Worm (Caenorhabditis elegans) whole organism, midembryonic: ENCODE results near the gene smg-9.

ENCODE experiments used
- T22C8.4 ChIP-seq: fragments of 200-800 bp; sonication (Bioruptor generic); IDR thresholded peaks from 2 replicates; pipeline ENCODE4 v1.3.6; 2022; ENCODE audit warnings: missing genetic modification characterization, missing compliant biosample characterization
- cog-1 ChIP-seq: sonication (generic microtip); optimal IDR thresholded peaks from 2 replicates; lab custom pipeline; 2016; ENCODE audit warnings: missing genetic modification characterization, missing compliant biosample characterization
- flt-1 ChIP-seq: fragments of 200-800 bp; sonication (Bioruptor generic); IDR thresholded peaks from 2 replicates; pipeline ENCODE4 v1.3.6; 2022; ENCODE audit warnings: missing genetic modification characterization, missing compliant biosample characterization
- klf-2 ChIP-seq: fragments of 200-800 bp; sonication (Bioruptor generic); conservative IDR thresholded peaks from 2 replicates; pipeline ENCODE4 v1.3.6; 2022; ENCODE audit warnings: missing genetic modification reagents, missing genetic modification characterization, missing compliant biosample characterization
- med-1 ChIP-seq: sonication (generic microtip); optimal IDR thresholded peaks from 2 replicates; lab custom pipeline; 2017; ENCODE audit warnings: missing genetic modification characterization, mild to moderate bottlenecking, missing compliant biosample characterization, antibody characterized with exemption, missing genetic modification reagents; ENCODE audit not compliant: insufficient read depth
- ref-1 ChIP-seq: fragments of 200-800 bp; sonication (Bioruptor generic); conservative IDR thresholded peaks from 2 replicates; pipeline ENCODE4 v1.3.6; 2022; ENCODE audit warnings: missing genetic modification reagents, missing genetic modification characterization, missing compliant biosample characterization
- tab-1 ChIP-seq: fragments of 200-800 bp; sonication (Bioruptor generic); IDR thresholded peaks from 2 replicates; pipeline ENCODE4 v1.3.6; 2022; ENCODE audit warnings: missing genetic modification characterization, missing compliant biosample characterization
- ztf-23 ChIP-seq: fragments of 200-800 bp; sonication (Bioruptor generic); IDR thresholded peaks from 2 replicates; pipeline ENCODE4 v1.3.6; 2022; ENCODE audit warnings: missing genetic modification reagents, missing genetic modification characterization, missing compliant biosample characterization
- ztf-29 ChIP-seq: fragments of 200-800 bp; sonication (Bioruptor generic); IDR thresholded peaks from 2 replicates; pipeline ENCODE4 v1.3.6; 2022; ENCODE audit warnings: missing genetic modification reagents, missing genetic modification characterization, missing compliant biosample characterization

Gene smg-9

ce11 chrII:14752187-14752959, at the start of gene smg-9:
smg-9 (minus strand) TSS chrII:14752849.
- TF ChIP-seq ref-1 = no peak
- TF ChIP-seq cog-1 (tag; lab: Kevin White, UChicago) = no peak
- TF ChIP-seq ztf-29 (GFP tag; lab: Robert Waterston, UW) = no peak
- no peak for TF ChIP-seq T22C8.4 (GFP tag; lab: Robert Waterston, UW)
- no peak for TF ChIP-seq flt-1 (GFP tag; lab: Robert Waterston, UW)
- TF ChIP-seq ztf-23 (GFP tag; lab: Robert Waterston, UW) = no peak
- no peak for TF ChIP-seq med-1
- no peak for TF ChIP-seq klf-2 (GFP tag; lab: Robert Waterston, UW)
- TF ChIP-seq tab-1 (GFP tag; lab: Robert Waterston, UW) = no peak

DNA sequence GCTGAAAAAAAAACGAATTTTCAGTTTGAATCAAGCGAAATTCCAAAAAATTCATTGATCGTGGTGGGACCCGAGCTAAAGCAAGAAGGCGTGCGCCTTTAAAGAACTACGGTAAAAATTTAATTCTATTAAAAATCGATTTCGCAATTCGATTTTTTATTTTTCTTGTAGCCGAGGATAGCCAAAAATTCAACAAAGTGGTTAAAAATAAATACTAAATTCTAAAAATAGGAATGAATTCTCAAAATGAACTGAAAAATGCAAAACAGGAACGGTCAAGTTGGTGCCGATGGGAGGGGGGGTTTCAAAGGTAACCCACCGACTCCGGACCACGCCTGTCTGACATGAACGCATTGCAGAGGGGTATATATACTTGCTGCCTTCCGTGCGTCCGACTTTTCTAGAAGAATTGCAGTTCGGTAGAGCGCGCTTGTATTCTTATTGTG, 48.5 kb upstream of the smg-9 start:
- TF ChIP-seq ref-1 = 0 out of 2 replicates have a peak, but pooled peaks have one; percentile 44
- no peak for TF ChIP-seq cog-1 (tag; lab: Kevin White, UChicago)
- TF ChIP-seq tab-1 (GFP tag; lab: Robert Waterston, UW) = no peak; the same call in 1 of the 2 replicates
- TF ChIP-seq flt-1 (GFP tag; lab: Robert Waterston, UW) = peak; percentile 85
- TF ChIP-seq klf-2 (GFP tag; lab: Robert Waterston, UW) = no peak
- TF ChIP-seq ztf-23 (GFP tag; lab: Robert Waterston, UW) = no peak

- no peak for TF ChIP-seq med-1
- no peak for TF ChIP-seq flt-1 (GFP tag; lab: Robert Waterston, UW)
These were observed 46.7 kb upstream of the smg-9 start for ce11 chrII:14799367-14799766.

DNA sequence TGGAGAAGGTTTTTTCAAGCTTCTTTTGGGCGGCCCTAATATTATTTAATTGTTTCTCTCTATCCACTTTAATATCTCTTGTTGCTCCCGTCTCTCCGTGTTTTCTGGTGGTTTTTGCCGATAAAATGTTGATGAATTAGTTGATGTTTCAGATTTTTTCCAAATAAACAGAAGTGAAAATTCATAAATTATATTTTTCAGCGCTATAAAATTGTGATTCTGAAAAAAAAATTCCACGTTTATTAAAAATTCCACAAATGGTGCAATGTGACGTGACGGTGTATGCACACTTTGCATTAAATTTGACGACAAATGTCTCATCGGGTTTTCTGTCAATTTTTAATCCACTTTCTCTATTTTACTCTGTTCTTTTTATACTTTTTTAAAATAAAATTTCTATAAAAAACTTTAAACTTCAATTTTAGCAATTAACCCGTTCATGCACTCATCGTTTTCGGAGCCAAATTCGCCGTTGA, 45.4 kb upstream of the smg-9 start, which contains the start of gene tbc-20:
tbc-20 (plus strand) TSS at position 426 of the 476 bp plus-strand sequence.
- TF ChIP-seq flt-1 (GFP tag; lab: Robert Waterston, UW) = no peak
- no peak for TF ChIP-seq tab-1 (GFP tag; lab: Robert Waterston, UW)
- no peak for TF ChIP-seq med-1
- no peak for TF ChIP-seq ztf-29 (GFP tag; lab: Robert Waterston, UW)
- TF ChIP-seq cog-1 (tag; lab: Kevin White, UChicago) = no peak
- no peak for TF ChIP-seq ztf-23 (GFP tag; lab: Robert Waterston, UW)
- no peak for TF ChIP-seq klf-2 (GFP tag; lab: Robert Waterston, UW)
- TF ChIP-seq ref-1 = no peak
- TF ChIP-seq T22C8.4 (GFP tag; lab: Robert Waterston, UW) = no peak

DNA sequence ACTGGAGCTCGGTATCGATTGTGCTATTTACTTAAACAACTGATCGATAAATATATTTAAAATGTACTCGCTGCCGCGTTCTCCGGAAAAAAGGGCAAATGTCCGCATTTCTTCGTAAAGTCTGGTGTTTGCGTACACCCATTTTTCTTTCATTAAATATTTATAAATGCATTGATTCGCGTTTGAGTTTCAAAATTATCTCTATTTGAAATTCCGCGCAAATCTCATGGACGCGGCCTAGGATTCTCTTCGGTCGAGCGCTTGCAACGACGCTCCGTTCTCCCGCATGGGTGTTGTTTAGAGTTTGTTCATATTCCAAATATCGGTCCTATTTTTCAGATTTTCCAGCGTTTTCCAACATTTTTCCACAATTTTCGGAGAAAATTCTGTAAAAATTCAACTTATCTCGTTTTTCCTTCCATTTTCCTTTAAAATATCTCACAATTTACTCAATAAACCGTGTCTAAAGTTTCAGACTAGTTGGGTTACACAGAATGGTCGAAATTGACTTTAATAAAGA, 42.3 kb upstream of the smg-9 start, which contains the start of gene eif-3.B:
eif-3.B (plus strand) TSS at position 470 of the 520 bp plus-strand sequence.
- peak; percentile 86 for TF ChIP-seq ztf-23 (GFP tag; lab: Robert Waterston, UW)
- peak; percentile 76 for TF ChIP-seq flt-1 (GFP tag; lab: Robert Waterston, UW)
- TF ChIP-seq ztf-29 (GFP tag; lab: Robert Waterston, UW) = no peak
- TF ChIP-seq cog-1 (tag; lab: Kevin White, UChicago) = peak; percentile 88
- TF ChIP-seq klf-2 (GFP tag; lab: Robert Waterston, UW) = peak; percentile 63; the same call in 1 of the 2 replicates
- no peak for TF ChIP-seq ref-1
- TF ChIP-seq T22C8.4 (GFP tag; lab: Robert Waterston, UW) = peak; percentile 74

DNA sequence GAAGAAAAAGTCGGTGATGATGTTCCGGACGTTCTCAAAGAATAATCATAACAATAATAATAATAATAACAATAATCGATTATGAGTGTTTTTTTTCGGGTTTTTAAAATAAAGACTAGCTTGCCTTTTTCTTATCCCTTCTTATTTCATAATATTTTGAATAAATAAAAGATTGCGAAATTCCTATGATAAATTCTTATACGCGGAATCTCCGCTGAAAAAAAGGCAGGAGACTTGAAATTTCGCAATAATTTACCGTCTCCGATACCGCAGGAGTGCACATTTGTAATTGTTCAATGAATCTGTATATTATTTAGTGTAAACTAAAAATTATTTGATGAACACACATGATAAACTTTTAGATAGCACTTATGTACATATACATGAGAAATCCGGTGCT, 39.8 kb upstream of the smg-9 start:
- TF ChIP-seq tab-1 (GFP tag; lab: Robert Waterston, UW) (no peak), med-1 (no peak), ztf-23 (GFP tag; lab: Robert Waterston, UW) (no peak)

- no peak for TF ChIP-seq ztf-23 (GFP tag; lab: Robert Waterston, UW)
- TF ChIP-seq ref-1 = no peak
- no peak for TF ChIP-seq ztf-29 (GFP tag; lab: Robert Waterston, UW)
- TF ChIP-seq med-1 = no peak
- TF ChIP-seq T22C8.4 (GFP tag; lab: Robert Waterston, UW) = no peak
- TF ChIP-seq klf-2 (GFP tag; lab: Robert Waterston, UW) = no peak
- TF ChIP-seq tab-1 (GFP tag; lab: Robert Waterston, UW) = no peak
- no peak for TF ChIP-seq flt-1 (GFP tag; lab: Robert Waterston, UW)
- no peak for TF ChIP-seq cog-1 (tag; lab: Kevin White, UChicago)
These were observed 38.1 kb upstream of the smg-9 start, which contains the start of gene Y54E2A.10 for ce11 chrII:14790751-14791150. Y54E2A.10 (plus strand) TSS chrII:14791051.

DNA sequence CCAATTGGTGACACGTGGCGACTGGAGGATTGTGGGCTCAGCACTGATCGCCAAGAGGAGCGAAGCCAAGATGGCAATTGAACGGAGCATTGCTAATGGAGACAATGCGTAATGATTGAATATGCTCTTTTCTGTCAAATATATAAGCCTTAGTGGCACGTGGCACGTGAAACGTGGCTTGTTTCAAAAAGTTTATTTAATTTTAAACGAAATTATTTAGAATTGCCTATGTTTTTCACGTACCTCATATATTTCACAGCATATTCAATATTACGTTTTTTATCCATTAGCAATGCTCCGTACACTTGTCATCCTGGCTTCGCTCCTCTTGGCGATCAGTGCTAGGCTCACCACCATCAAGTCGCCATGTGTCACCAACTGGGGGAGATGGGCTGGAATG, 33.3 kb upstream of the smg-9 start, which contains the start of gene Y54E2A.9:
Y54E2A.9 (minus strand) TSS at position 101 of the 400 bp plus-strand sequence.
- TF ChIP-seq ref-1 (no peak), ztf-23 (GFP tag; lab: Robert Waterston, UW) (no peak), T22C8.4 (GFP tag; lab: Robert Waterston, UW) (no peak), med-1 (no peak), ztf-29 (GFP tag; lab: Robert Waterston, UW) (no peak), flt-1 (GFP tag; lab: Robert Waterston, UW) (no peak), cog-1 (tag; lab: Kevin White, UChicago) (no peak), klf-2 (GFP tag; lab: Robert Waterston, UW) (no peak), tab-1 (GFP tag; lab: Robert Waterston, UW) (no peak)

DNA sequence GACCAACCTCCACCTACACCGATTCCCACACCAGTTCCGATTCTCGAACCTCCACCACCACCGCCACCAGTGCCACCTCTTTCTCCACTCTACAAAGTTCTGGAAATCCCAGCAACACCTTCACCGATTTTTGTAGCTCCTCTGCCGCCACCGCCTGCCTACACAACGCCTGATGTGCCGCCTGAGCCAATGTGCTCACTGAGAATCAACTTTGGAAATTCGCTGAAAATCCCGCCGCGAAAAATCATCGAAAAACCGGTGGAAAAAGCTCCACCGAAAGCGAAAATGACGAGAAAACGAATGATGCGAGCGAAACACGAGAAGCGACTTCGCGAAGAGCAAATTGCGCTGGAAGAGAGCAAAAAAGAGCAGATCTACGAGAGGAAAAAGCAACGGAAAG, 27.2 kb upstream of the smg-9 start:
- TF ChIP-seq med-1 (no peak), klf-2 (GFP tag; lab: Robert Waterston, UW) (no peak), ztf-23 (GFP tag; lab: Robert Waterston, UW) (no peak), ztf-29 (GFP tag; lab: Robert Waterston, UW) (no peak), flt-1 (GFP tag; lab: Robert Waterston, UW) (no peak), tab-1 (GFP tag; lab: Robert Waterston, UW) (no peak), ref-1 (no peak), cog-1 (tag; lab: Kevin White, UChicago) (no peak), T22C8.4 (GFP tag; lab: Robert Waterston, UW) (no peak)
